Fruit fly (Drosophila melanogaster): ENCODE results near the gene CG7606.
A peak's percentile ranks its signal among the peaks of the same experiment; 100 is the strongest.

Gene CG7606

dm6 chr3R:17617976-17618308 lies 21.6 kb downstream of the CG7606 start (continued):
- TF ChIP-seq CG11398 (GFP tag; optimal IDR thresholded peaks at IDR 0.05) (no peak), CG34376 (GFP tag; optimal IDR thresholded peaks at IDR 0.05) (peak; percentile 14), Bgb (GFP tag; IDR thresholded peaks at IDR 0.05; ENCODE audit: partially characterized antibody) (peak; percentile 81), nom (GFP tag; optimal IDR thresholded peaks at IDR 0.05) (peak; percentile 47), vnd (GFP tag; IDR thresholded peaks at IDR 0.05; ENCODE audit: partially characterized antibody) (peak; percentile 76), ato (GFP tag; IDR thresholded peaks at IDR 0.05; ENCODE audit: partially characterized antibody) (peak; percentile 78), Med (GFP tag) (peak; percentile 51), CG42726 (GFP tag; IDR thresholded peaks at IDR 0.05; ENCODE audit: partially characterized antibody) (peak; percentile 78), nerfin-2 (GFP tag; IDR thresholded peaks at IDR 0.05; ENCODE audit: partially characterized antibody) (peak; percentile 82), tin (GFP tag; optimal IDR thresholded peaks at IDR 0.05) (no peak), HLH4C (GFP tag; IDR thresholded peaks at IDR 0.05; ENCODE audit: partially characterized antibody) (peak; percentile 79; the same call in 2 of the 3 replicates), CG13287 (GFP tag; IDR thresholded peaks at IDR 0.05; ENCODE audit: partially characterized antibody) (peak; percentile 42; the same call in 1 of the 2 replicates), z (GFP tag; IDR thresholded peaks at IDR 0.05) (no peak), dysf (GFP tag; IDR thresholded peaks at IDR 0.05) (no peak), TFAM (GFP tag; optimal IDR thresholded peaks at IDR 0.05) (no peak), wor (GFP tag; IDR thresholded peaks at IDR 0.05) (no peak), CG1603 (tag; optimal IDR thresholded peaks at IDR 0.05) (no peak), unc-4 (GFP tag; IDR thresholded peaks at IDR 0.05; ENCODE audit: partially characterized antibody) (peak; percentile 26; the same call in 1 of the 2 replicates), bbx (GFP tag; IDR thresholded peaks at IDR 0.05; ENCODE audit: partially characterized antibody) (peak; percentile 80), CG16813 (GFP tag; IDR thresholded peaks at IDR 0.05; ENCODE audit: partially characterized antibody) (peak; percentile 92), al (GFP tag; IDR thresholded peaks at IDR 0.05) (no peak), inv (GFP tag; IDR thresholded peaks at IDR 0.05; ENCODE audit: partially characterized antibody) (0 out of 2 replicates have a peak, but pooled peaks have one; percentile 57), zen2 (GFP tag; IDR thresholded peaks at IDR 0.05; ENCODE audit: partially characterized antibody) (peak; percentile 56; the same call in 2 of the 3 replicates)

- no peak for TF ChIP-seq CG10462 (GFP tag; optimal IDR thresholded peaks at IDR 0.05)
Measured at dm6 chr3R:17618699-17619150, 22.4 kb downstream of the CG7606 start, which contains the start of the genes CG14324 and CG14326. Gene CG14324, minus strand, starts transcription at chr3R:17618799. Gene CG14326, plus strand, starts transcription at chr3R:17619100.

dm6 chr3R:17619726-17620282 lies 23.5 kb downstream of the CG7606 start:
- TF ChIP-seq nerfin-2 (GFP tag; IDR thresholded peaks at IDR 0.05; ENCODE audit: partially characterized antibody) = peak; percentile 86
- no peak for TF ChIP-seq cas (GFP tag; IDR thresholded peaks at IDR 0.05)
- no peak for TF ChIP-seq ken (GFP tag; IDR thresholded peaks at IDR 0.05)
- TF ChIP-seq CG6254 (GFP tag; optimal IDR thresholded peaks at IDR 0.05) = no peak
- no peak for TF ChIP-seq otp (GFP tag; IDR thresholded peaks at IDR 0.05)
- no peak for TF ChIP-seq Ssrp (tag; optimal IDR thresholded peaks at IDR 0.05)
- no peak for TF ChIP-seq E2f2 (GFP tag; IDR thresholded peaks at IDR 0.05)
- no peak for TF ChIP-seq prd (optimal IDR thresholded peaks at IDR 0.05)
- no peak for TF ChIP-seq prd (GFP tag; IDR thresholded peaks at IDR 0.05)
- no peak for TF ChIP-seq phol (tag; optimal IDR thresholded peaks at IDR 0.05)
- no peak for TF ChIP-seq Ets97D (GFP tag; optimal IDR thresholded peaks at IDR 0.05)
- no peak for TF ChIP-seq cad (GFP tag; optimal IDR thresholded peaks at IDR 0.05)
- TF ChIP-seq inv (GFP tag; IDR thresholded peaks at IDR 0.05; ENCODE audit: partially characterized antibody) = peak; percentile 59; the same call in 1 of the 2 replicates
- no peak for TF ChIP-seq Blimp-1 (GFP tag; optimal IDR thresholded peaks at IDR 0.05)
- peak; percentile 65 for TF ChIP-seq salm (tag; optimal IDR thresholded peaks at IDR 0.05)
- TF ChIP-seq HHEX (GFP tag; optimal IDR thresholded peaks at IDR 0.05) = no peak
- no peak for TF ChIP-seq ac (GFP tag; optimal IDR thresholded peaks at IDR 0.05)
- peak; percentile 82 for TF ChIP-seq sens (GFP tag)
- no peak for TF ChIP-seq pan (optimal IDR thresholded peaks at IDR 0.05)
- no peak for TF ChIP-seq pan (GFP tag; optimal IDR thresholded peaks at IDR 0.05 in 1 of 2, IDR thresholded peaks at IDR 0.05 in 1 of 2)
- no peak for TF ChIP-seq CG16863 (GFP tag; optimal IDR thresholded peaks at IDR 0.05)
- peak; percentile 12 for TF ChIP-seq CG4328 (GFP tag; optimal IDR thresholded peaks at IDR 0.05)
- no peak for TF ChIP-seq CG3847 (GFP tag; IDR thresholded peaks at IDR 0.05)
- TF ChIP-seq ems (GFP tag; optimal IDR thresholded peaks at IDR 0.05) = no peak
- no peak for TF ChIP-seq sd (tag; optimal IDR thresholded peaks at IDR 0.05)
